Fruit fly (Drosophila melanogaster) whole organism, embryonic: ENCODE measurements around the gene Mgat4b.

Experiments
- Atf-2 ChIP-seq: fragments of 200-800 bp; sonication (Bioruptor generic); optimal IDR thresholded peaks from 2 replicates; lab custom pipeline; 2016; ENCODE audit warnings: missing biosample characterization, missing genetic modification characterization
- CG10209 ChIP-seq: fragments of 200-800 bp; sonication (Bioruptor generic); optimal IDR thresholded peaks from 3 replicates; lab custom pipeline; 2017; ENCODE audit warnings: missing biosample characterization, mild to moderate bottlenecking, missing genetic modification characterization, missing genetic modification reagents
- CG10366 ChIP-seq: fragments of 200-800 bp; sonication (Bioruptor generic); IDR thresholded peaks from 2 replicates; pipeline ENCODE4 v1.3.6; 2022; ENCODE audit warnings: missing biosample characterization, missing genetic modification characterization
- CG10431 ChIP-seq: fragments of 200-800 bp; sonication (Bioruptor generic); optimal IDR thresholded peaks from 3 replicates; lab custom pipeline; 2018; ENCODE audit warnings: missing biosample characterization, mild to moderate bottlenecking, missing genetic modification characterization
- CG11093 ChIP-seq: fragments of 200-800 bp; sonication (Bioruptor generic); IDR thresholded peaks from 3 replicates; pipeline ENCODE4 v1.3.6; 2022; ENCODE audit warnings: missing biosample characterization, missing genetic modification characterization
- CG12104 ChIP-seq: fragments of 200-800 bp; sonication (Bioruptor generic); optimal IDR thresholded peaks from 3 replicates; lab custom pipeline; 2016; ENCODE audit warnings: missing biosample characterization, missing genetic modification characterization
- CG13123 ChIP-seq: fragments of 200-800 bp; sonication (Bioruptor generic); optimal IDR thresholded peaks from 2 replicates; lab custom pipeline; 2016; ENCODE audit warnings: missing biosample characterization, missing genetic modification characterization
- CG13287 ChIP-seq: fragments of 200-800 bp; sonication (Bioruptor generic); IDR thresholded peaks from 2 replicates; pipeline ENCODE4 v1.3.6; 2022; ENCODE audit warnings: missing biosample characterization, missing genetic modification characterization; ENCODE audit not compliant: partially characterized antibody
- CG1529 ChIP-seq: fragments of 200-800 bp; sonication (Bioruptor generic); optimal IDR thresholded peaks from 3 replicates; lab custom pipeline; 2018; ENCODE audit warnings: missing biosample characterization, missing genetic modification characterization
- CG15479 ChIP-seq: fragments of 200-800 bp; sonication (Bioruptor generic); optimal IDR thresholded peaks from 3 replicates; lab custom pipeline; 2019; ENCODE audit warnings: missing biosample characterization, mild to moderate bottlenecking, missing genetic modification characterization, moderate library complexity
- CG16863 ChIP-seq: fragments of 200-800 bp; sonication (Bioruptor generic); optimal IDR thresholded peaks from 3 replicates; lab custom pipeline; 2016; ENCODE audit warnings: missing biosample characterization, missing genetic modification characterization
- CG17612 ChIP-seq: fragments of 200-800 bp; sonication (Bioruptor generic); IDR thresholded peaks from 2 replicates; pipeline ENCODE4 v1.3.6; 2022; ENCODE audit warnings: missing biosample characterization, missing genetic modification characterization
- CG32767 ChIP-seq: fragments of 200-800 bp; sonication (Bioruptor generic); IDR thresholded peaks from 2 replicates; pipeline ENCODE4 v1.3.6; 2022; ENCODE audit warnings: missing biosample characterization, missing genetic modification characterization
- CG34224 ChIP-seq: fragments of 200-800 bp; sonication (Bioruptor generic); IDR thresholded peaks from 3 replicates; pipeline ENCODE4 v1.3.6; 2022; ENCODE audit warnings: missing biosample characterization, missing genetic modification characterization; ENCODE audit not compliant: partially characterized antibody
- CG3847 ChIP-seq: fragments of 200-800 bp; sonication (Bioruptor generic); IDR thresholded peaks from 2 replicates; pipeline ENCODE4 v1.3.6; 2022; ENCODE audit warnings: missing biosample characterization, missing genetic modification characterization
- CG6272 ChIP-seq: fragments of 200-800 bp; sonication (Bioruptor generic); IDR thresholded peaks from 2 replicates; pipeline ENCODE4 v1.3.6; 2022; ENCODE audit warnings: missing biosample characterization, missing genetic modification characterization
- CG6765 ChIP-seq: fragments of 200-800 bp; sonication (Bioruptor generic); optimal IDR thresholded peaks from 3 replicates; lab custom pipeline; 2017; ENCODE audit warnings: missing biosample characterization, mild to moderate bottlenecking, missing genetic modification characterization
- CG9215 ChIP-seq: fragments of 200-800 bp; sonication (Bioruptor generic); IDR thresholded peaks from 2 replicates; pipeline ENCODE4 v1.3.6; 2022; ENCODE audit warnings: missing biosample characterization, missing genetic modification characterization
- CG9437 ChIP-seq: fragments of 200-800 bp; sonication (Bioruptor generic); optimal IDR thresholded peaks from 2 replicates; lab custom pipeline; 2018; ENCODE audit warnings: missing biosample characterization, mild to moderate bottlenecking, missing genetic modification characterization
- D19A ChIP-seq: fragments of 200-800 bp; optimal IDR thresholded peaks from 3 replicates; lab custom pipeline; 2019; ENCODE audit warnings: missing biosample characterization, mild to moderate bottlenecking, missing genetic modification characterization, moderate library complexity
- Dad ChIP-seq: fragments of 200-800 bp; sonication (Bioruptor generic); optimal IDR thresholded peaks from 3 replicates; lab custom pipeline; 2016; ENCODE audit warnings: missing biosample characterization, missing genetic modification characterization
- Dref ChIP-seq: fragments of 200-800 bp; sonication (Bioruptor generic); IDR thresholded peaks from 2 replicates; pipeline ENCODE4 v1.3.6; 2022; ENCODE audit warnings: missing biosample characterization, missing genetic modification characterization
- Elba2 ChIP-seq: fragments of 200-800 bp; sonication (Bioruptor generic); optimal IDR thresholded peaks from 3 replicates; lab custom pipeline; 2016; ENCODE audit warnings: missing biosample characterization, missing genetic modification characterization
- Fer1 ChIP-seq: fragments of 200-800 bp; sonication (Bioruptor generic); optimal IDR thresholded peaks from 2 replicates; lab custom pipeline; 2017; ENCODE audit warnings: missing biosample characterization, mild to moderate bottlenecking, missing genetic modification characterization
- HLHmδ ChIP-seq: fragments of 200-800 bp; sonication (Bioruptor generic); optimal IDR thresholded peaks from 2 replicates; lab custom pipeline; 2018; ENCODE audit warnings: missing biosample characterization, mild to moderate bottlenecking, missing genetic modification characterization, moderate library complexity
- Hsf ChIP-seq: fragments of 200-800 bp; sonication (Bioruptor generic); optimal IDR thresholded peaks from 3 replicates; lab custom pipeline; 2016; ENCODE audit warnings: missing biosample characterization, missing genetic modification characterization
- Max ChIP-seq: fragments of 200-800 bp; sonication (Bioruptor generic); optimal IDR thresholded peaks from 2 replicates; lab custom pipeline; 2016; ENCODE audit warnings: missing biosample characterization, mild to moderate bottlenecking, missing genetic modification characterization
- Med ChIP-seq: fragments of 200-800 bp; sonication (Bioruptor generic); peaks from one replicate; lab custom pipeline; 2016; ENCODE audit warnings: missing biosample characterization, missing genetic modification characterization, mild to moderate bottlenecking, inconsistent platforms, moderate library complexity
- Meics ChIP-seq: fragments of 200-800 bp; sonication (Bioruptor generic); optimal IDR thresholded peaks from 2 replicates; lab custom pipeline; 2017; ENCODE audit warnings: missing biosample characterization, mild to moderate bottlenecking, missing genetic modification characterization
- NK7.1 ChIP-seq: fragments of 200-800 bp; sonication (Bioruptor generic); optimal IDR thresholded peaks from 3 replicates; lab custom pipeline; 2016; ENCODE audit warnings: missing biosample characterization, missing genetic modification characterization
- Usf ChIP-seq: fragments of 200-800 bp; sonication (Bioruptor generic); optimal IDR thresholded peaks from 2 replicates; lab custom pipeline; 2017; ENCODE audit warnings: missing genotype, missing biosample characterization, missing genetic modification characterization
- ato ChIP-seq: fragments of 200-800 bp; sonication (Bioruptor generic); IDR thresholded peaks from 2 replicates; pipeline ENCODE4 v1.3.6; 2022; ENCODE audit warnings: missing biosample characterization, missing genetic modification characterization; ENCODE audit not compliant: partially characterized antibody
- chif ChIP-seq, 2 experiments: fragments of 200-800 bp; sonication (Bioruptor generic); optimal IDR thresholded peaks; 3 replicates each; lab custom pipeline; 2016; ENCODE audit warnings: missing biosample characterization in 2 of 2, missing genetic modification characterization in 2 of 2
- chinmo ChIP-seq: fragments of 200-800 bp; sonication (Bioruptor generic); IDR thresholded peaks from 4 replicates; pipeline ENCODE4 v1.3.6; 2022; ENCODE audit warnings: missing biosample characterization, missing genetic modification characterization; ENCODE audit not compliant: partially characterized antibody
- corto ChIP-seq: fragments of 200-800 bp; sonication (Bioruptor generic); optimal IDR thresholded peaks from 2 replicates; lab custom pipeline; 2016; ENCODE audit warnings: missing biosample characterization, mild to moderate bottlenecking, missing genetic modification characterization, moderate library complexity
- dmrt11E ChIP-seq: fragments of 200-800 bp; sonication (Bioruptor generic); optimal IDR thresholded peaks from 3 replicates; lab custom pipeline; 2018; ENCODE audit warnings: missing biosample characterization, mild to moderate bottlenecking, missing genetic modification characterization, moderate library complexity
- emc ChIP-seq: fragments of 200-800 bp; sonication (Bioruptor generic); optimal IDR thresholded peaks from 2 replicates; lab custom pipeline; 2016; ENCODE audit warnings: missing biosample characterization, missing genetic modification characterization
- ewg ChIP-seq: fragments of 200-800 bp; sonication (Bioruptor generic); optimal IDR thresholded peaks from 3 replicates; lab custom pipeline; 2017; ENCODE audit warnings: mild to moderate bottlenecking, missing biosample characterization, missing genetic modification reagents, missing genetic modification characterization
- gfzf ChIP-seq: fragments of 200-800 bp; sonication (Bioruptor generic); optimal IDR thresholded peaks from 2 replicates; lab custom pipeline; 2016; ENCODE audit warnings: missing biosample characterization, mild to moderate bottlenecking, missing genetic modification characterization, moderate library complexity
- grau ChIP-seq: fragments of 200-800 bp; optimal IDR thresholded peaks from 3 replicates; lab custom pipeline; 2019; ENCODE audit warnings: missing biosample characterization, mild to moderate bottlenecking, missing genetic modification characterization, moderate library complexity
- grn ChIP-seq: fragments of 200-800 bp; sonication (Bioruptor generic); optimal IDR thresholded peaks from 3 replicates; lab custom pipeline; 2017; ENCODE audit warnings: missing biosample characterization, missing genetic modification characterization
- lab ChIP-seq: fragments of 200-800 bp; sonication (Bioruptor generic); optimal IDR thresholded peaks from 3 replicates; lab custom pipeline; 2017; ENCODE audit warnings: missing biosample characterization, missing genetic modification characterization, mild to moderate bottlenecking, moderate library complexity, missing genetic modification reagents
- lola ChIP-seq, 3 experiments: fragments of >200 bp in 2 of 3; fragments of 200-800 bp in 1 of 3; sonication (Bioruptor generic) in 1 of 3; optimal IDR thresholded peaks; 2 replicates each; lab custom pipeline; 2017 to 2019; ENCODE audit warnings: missing biosample characterization in 3 of 3, missing genetic modification characterization in 3 of 3, mild to moderate bottlenecking in 1 of 3, moderate library complexity in 1 of 3
- phol ChIP-seq: fragments of 200-800 bp; sonication (Bioruptor generic); optimal IDR thresholded peaks from 3 replicates; lab custom pipeline; 2018; ENCODE audit warnings: missing biosample characterization, mild to moderate bottlenecking, missing genetic modification characterization, moderate library complexity
- ro ChIP-seq: fragments of 200-800 bp; sonication (Bioruptor generic); IDR thresholded peaks from 2 replicates; pipeline ENCODE4 v1.3.6; 2022; ENCODE audit warnings: missing biosample characterization, missing genetic modification characterization
- stc ChIP-seq: fragments of 200-800 bp; sonication (Bioruptor generic); IDR thresholded peaks from 2 replicates; pipeline ENCODE4 v1.3.6; 2022; ENCODE audit warnings: missing biosample characterization, missing genetic modification characterization
- tap ChIP-seq: fragments of 200-800 bp; optimal IDR thresholded peaks from 3 replicates; lab custom pipeline; 2019; ENCODE audit warnings: missing biosample characterization, mild to moderate bottlenecking, missing genetic modification characterization, moderate library complexity
- vvl ChIP-seq: fragments of 200-800 bp; sonication (Bioruptor generic); IDR thresholded peaks from 2 replicates; pipeline ENCODE4 v1.3.6; 2022; ENCODE audit warnings: missing biosample characterization, missing genetic modification characterization
- z ChIP-seq: fragments of 200-800 bp; sonication (Bioruptor generic); IDR thresholded peaks from 3 replicates; pipeline ENCODE4 v1.3.6; 2022; ENCODE audit warnings: missing biosample characterization, missing genetic modification characterization

Gene Mgat4b

dm6 chr3L:14756724-14757463, 12.2 kb downstream of the Mgat4b start (continued):
- TF ChIP-seq CG17612 (GFP tag; lab: Robert Waterston, UW) (peak; percentile 82), HLHmδ (GFP tag; lab: Kevin White, UChicago) (peak; percentile 52), CG6765 (GFP tag; lab: Kevin White, UChicago) (peak; percentile 63), grn (GFP tag; lab: Kevin White, UChicago) (no peak), chinmo (no peak), dmrt11E (peak; percentile 49), corto (peak; percentile 81), CG9215 (peak; percentile 87), ato (no peak), ewg (GFP tag; lab: Kevin White, UChicago) (peak; percentile 80), CG16863 (GFP tag; lab: Kevin White, UChicago) (peak; percentile 83), CG6272 (GFP tag; lab: Robert Waterston, UW) (peak; percentile 81), lola (GFP tag; optimal IDR thresholded peaks at IDR 0.05; lab: Kevin White, UChicago) (peak in 1 of 3 experiments; percentile 63), CG1529 (GFP tag; lab: Kevin White, UChicago) (peak; percentile 82), CG34224 (GFP tag; lab: Robert Waterston, UW) (peak; percentile 36; the same call in 2 of the 3 replicates), chif (GFP tag; optimal IDR thresholded peaks at IDR 0.05; lab: Kevin White, UChicago) (peak; percentile 83 to 84), CG3847 (peak; percentile 92), NK7.1 (GFP tag; lab: Kevin White, UChicago) (peak; percentile 84), stc (peak; percentile 90), CG11093 (peak; percentile 85; the same call in 2 of the 3 replicates), Elba2 (GFP tag; lab: Kevin White, UChicago) (peak; percentile 12), emc (peak; percentile 88), CG15479 (no peak), D19A (tag; lab: Kevin White, UChicago) (peak; percentile 68), CG13123 (GFP tag; lab: Kevin White, UChicago) (peak; percentile 56), ro (GFP tag; lab: Robert Waterston, UW) (peak; percentile 69), Fer1 (GFP tag; lab: Kevin White, UChicago) (peak; percentile 90), vvl (GFP tag; lab: Robert Waterston, UW) (peak; percentile 95), CG32767 (peak; percentile 79; the same call in 1 of the 2 replicates), Meics (GFP tag; lab: Kevin White, UChicago) (peak; percentile 94), CG9437 (GFP tag; lab: Kevin White, UChicago) (peak; percentile 66), tap (tag; lab: Kevin White, UChicago) (peak; percentile 54), CG10366 (GFP tag; lab: Robert Waterston, UW) (peak; percentile 92), Dad (peak; percentile 84), Atf-2 (GFP tag; lab: Kevin White, UChicago) (peak; percentile 81), lab (GFP tag; lab: Kevin White, UChicago) (peak; percentile 94), Med (GFP tag; lab: Kevin White, UChicago) (peak; percentile 98), z (GFP tag; lab: Robert Waterston, UW) (peak; percentile 81), CG10431 (no peak), CG10209 (GFP tag; lab: Kevin White, UChicago) (peak; percentile 85), Max (GFP tag; lab: Kevin White, UChicago) (peak; percentile 38), phol (tag; lab: Kevin White, UChicago) (peak; percentile 85), CG12104 (GFP tag; lab: Kevin White, UChicago) (peak; percentile 81), Hsf (GFP tag; lab: Kevin White, UChicago) (peak; percentile 91), Usf (peak; percentile 84), grau (tag; lab: Kevin White, UChicago) (peak; percentile 85), gfzf (GFP tag; lab: Kevin White, UChicago) (no peak), CG13287 (GFP tag; lab: Robert Waterston, UW) (0 out of 2 replicates have a peak, but pooled peaks have one; percentile 6), Dref (GFP tag; lab: Robert Waterston, UW) (no peak)
